Worm (Caenorhabditis elegans): ENCODE measurements around the gene C50E3.13.

- TF ChIP-seq tbx-2 (tag; optimal IDR thresholded peaks at IDR 0.05) (no peak), ceh-30 (tag; optimal IDR thresholded peaks at IDR 0.05) (no peak), ceh-19 (GFP tag; optimal IDR thresholded peaks at IDR 0.05) (no peak), nfya-1 (tag; optimal IDR thresholded peaks at IDR 0.05) (no peak), ets-4 (tag; optimal IDR thresholded peaks at IDR 0.05) (no peak)
These were observed 600 bp upstream of the C50E3.13 start, which contains the start of gene grsp-4 for ce11 chrV:7624652-7625051.

Measured in whole organism, late embryonic.